Worm (Caenorhabditis elegans) whole organism, L1 larva: ENCODE results near the gene Y22F5A.11.

Experiments used
- C04F5.9 ChIP-seq: sonication (generic microtip); optimal IDR thresholded peaks from 2 replicates; lab custom pipeline; 2016; ENCODE audit warnings: missing genetic modification characterization, missing compliant biosample characterization
- F16B12.6 ChIP-seq: fragments of 150-350 bp; optimal IDR thresholded peaks from 2 replicates; lab custom pipeline; 2014; ENCODE audit warnings: missing biosample characterization, missing genetic modification characterization
- Y116A8C.19 ChIP-seq: sonication (generic microtip); optimal IDR thresholded peaks from 2 replicates; lab custom pipeline; 2016; ENCODE audit warnings: missing compliant biosample characterization, missing genetic modification characterization, borderline replicate concordance
- aha-1 ChIP-seq: fragments of 150-350 bp; optimal IDR thresholded peaks from 2 replicates; lab custom pipeline; 2014; ENCODE audit warnings: missing biosample characterization, missing genetic modification characterization
- aly-2 ChIP-seq: fragments of 150-350 bp; optimal IDR thresholded peaks from 2 replicates; lab custom pipeline; 2014; ENCODE audit warnings: missing biosample characterization, missing genetic modification characterization
- ama-1 ChIP-seq: fragments of 150-350 bp; optimal IDR thresholded peaks from 2 replicates; lab custom pipeline; 2014
- ceh-82 ChIP-seq, 3 experiments: fragments of 150-350 bp in 1 of 3; sonication (generic microtip) in 2 of 3; optimal IDR thresholded peaks; 2 replicates each; lab custom pipeline; 2014 to 2017; ENCODE audit warnings: missing biosample characterization in 3 of 3, missing genetic modification characterization in 3 of 3
- ceh-88 ChIP-seq: fragments of 200-800 bp; sonication (Bioruptor generic); IDR thresholded peaks from 2 replicates; pipeline ENCODE4 v1.3.6; 2022; ENCODE audit warnings: missing genetic modification characterization, missing compliant biosample characterization
- ceh-90 ChIP-seq: sonication (generic microtip); optimal IDR thresholded peaks from 2 replicates; lab custom pipeline; 2016; ENCODE audit warnings: missing genetic modification characterization, missing compliant biosample characterization
- dpl-1 ChIP-seq, 3 experiments: fragments of 150-350 bp in 2 of 3; sonication (generic microtip) in 1 of 3; optimal IDR thresholded peaks; 2 replicates each; lab custom pipeline; 2014 to 2017; ENCODE audit warnings: missing biosample characterization in 3 of 3, missing genetic modification characterization in 3 of 3, missing genetic modification reagents in 3 of 3
- dsc-1 ChIP-seq: sonication (generic microtip); optimal IDR thresholded peaks from 2 replicates; lab custom pipeline; 2016; ENCODE audit warnings: mild to moderate bottlenecking, missing genetic modification characterization, missing compliant biosample characterization
- efl-1 ChIP-seq, 4 experiments: fragments of 150-350 bp; optimal IDR thresholded peaks in 3 of 4; peaks in 1 of 4; 1 replicate in 1 of 4; 2 replicates in 3 of 4; lab custom pipeline; 2014; ENCODE audit warnings: missing biosample characterization in 2 of 4, missing genetic modification characterization in 2 of 4, missing genetic modification reagents in 2 of 4
- elt-2 ChIP-seq: sonication (generic microtip); optimal IDR thresholded peaks from 2 replicates; lab custom pipeline; 2016; ENCODE audit warnings: missing genetic modification characterization, mild to moderate bottlenecking, inconsistent platforms, missing compliant biosample characterization, missing genetic modification reagents
- ets-5 ChIP-seq: fragments of 200-800 bp; sonication (Bioruptor generic); IDR thresholded peaks from 2 replicates; pipeline ENCODE4 v1.3.6; 2022; ENCODE audit warnings: missing genetic modification characterization, missing compliant biosample characterization
- fkh-4 ChIP-seq: sonication (generic microtip); optimal IDR thresholded peaks from 2 replicates; lab custom pipeline; 2016; ENCODE audit warnings: missing compliant biosample characterization, missing genetic modification characterization, borderline replicate concordance
- fkh-8 ChIP-seq: sonication (generic microtip); optimal IDR thresholded peaks from 2 replicates; lab custom pipeline; 2016; ENCODE audit warnings: mild to moderate bottlenecking, missing genetic modification characterization, missing compliant biosample characterization
- hlh-4 ChIP-seq: sonication (generic microtip); optimal IDR thresholded peaks from 2 replicates; lab custom pipeline; 2016; ENCODE audit warnings: mild to moderate bottlenecking, missing genetic modification characterization, missing compliant biosample characterization
- hpl-2 ChIP-seq: fragments of 150-350 bp; optimal IDR thresholded peaks from 2 replicates; lab custom pipeline; 2014; ENCODE audit warnings: missing biosample characterization, missing genetic modification reagents, missing genetic modification characterization
- irx-1 ChIP-seq: sonication (generic microtip); optimal IDR thresholded peaks from 2 replicates; lab custom pipeline; 2016; ENCODE audit warnings: missing genetic modification characterization, missing compliant biosample characterization
- isw-1 ChIP-seq: fragments of 200-800 bp; sonication (Bioruptor generic); IDR thresholded peaks from 2 replicates; pipeline ENCODE4 v1.3.6; 2022; ENCODE audit warnings: missing genetic modification characterization, missing compliant biosample characterization
- lin-13 ChIP-seq: fragments of 150-350 bp; optimal IDR thresholded peaks from 2 replicates; lab custom pipeline; 2014; ENCODE audit warnings: missing biosample characterization, missing genetic modification reagents, missing genetic modification characterization
- lin-14 ChIP-seq: fragments of 200-800 bp; sonication (Bioruptor generic); optimal IDR thresholded peaks from 2 replicates; lab custom pipeline; 2018; ENCODE audit warnings: mild to moderate bottlenecking, missing genetic modification characterization, moderate library complexity, missing compliant biosample characterization
- lin-35 ChIP-seq, 2 experiments: fragments of 150-350 bp; optimal IDR thresholded peaks; 2 replicates each; lab custom pipeline; 2014; ENCODE audit warnings: missing biosample characterization in 2 of 2, missing genetic modification characterization in 2 of 2, missing genetic modification reagents in 2 of 2
- lin-39 ChIP-seq: fragments of 150-350 bp; optimal IDR thresholded peaks from 2 replicates; lab custom pipeline; 2014; ENCODE audit warnings: missing biosample characterization, missing genetic modification reagents, missing genetic modification characterization
- lsy-2 ChIP-seq, 2 experiments: fragments of 150-350 bp; optimal IDR thresholded peaks; 2 replicates each; lab custom pipeline; 2014; ENCODE audit warnings: missing biosample characterization in 2 of 2, missing genetic modification characterization in 2 of 2
- mdl-1 ChIP-seq, 2 experiments: fragments of 150-350 bp; optimal IDR thresholded peaks; 2 replicates each; lab custom pipeline; 2014 to 2017; ENCODE audit warnings: missing biosample characterization in 2 of 2, missing genetic modification characterization in 2 of 2, inconsistent platforms in 1 of 2
- nhr-11 ChIP-seq: fragments of 150-350 bp; optimal IDR thresholded peaks from 2 replicates; lab custom pipeline; 2014; ENCODE audit warnings: missing biosample characterization, missing genetic modification characterization
- nhr-12 ChIP-seq: sonication (generic microtip); optimal IDR thresholded peaks from 2 replicates; lab custom pipeline; 2017; ENCODE audit warnings: missing biosample characterization, missing genetic modification characterization
- nhr-237 ChIP-seq: fragments of 150-350 bp; optimal IDR thresholded peaks from 2 replicates; lab custom pipeline; 2014; ENCODE audit warnings: missing biosample characterization, missing genetic modification characterization
- nhr-47 ChIP-seq: sonication (generic microtip); optimal IDR thresholded peaks from 2 replicates; lab custom pipeline; 2016; ENCODE audit warnings: mild to moderate bottlenecking, missing genetic modification characterization, moderate library complexity, missing compliant biosample characterization
- nhr-77 ChIP-seq: fragments of 150-350 bp; optimal IDR thresholded peaks from 2 replicates; lab custom pipeline; 2014; ENCODE audit warnings: missing biosample characterization, missing genetic modification characterization
- pqm-1 ChIP-seq: sonication (generic microtip); optimal IDR thresholded peaks from 3 replicates; lab custom pipeline; 2017; ENCODE audit warnings: missing biosample characterization, missing genetic modification characterization
- rnt-1 ChIP-seq: sonication (generic microtip); optimal IDR thresholded peaks from 2 replicates; lab custom pipeline; 2016; ENCODE audit warnings: mild to moderate bottlenecking, missing genetic modification characterization, moderate library complexity, missing compliant biosample characterization
- skn-1 ChIP-seq: fragments of 150-350 bp; optimal IDR thresholded peaks from 2 replicates; lab custom pipeline; 2014; ENCODE audit warnings: missing biosample characterization, missing genetic modification characterization
- snpc-4 ChIP-seq: fragments of 150-350 bp; optimal IDR thresholded peaks from 2 replicates; lab custom pipeline; 2014; ENCODE audit warnings: missing biosample characterization, missing genetic modification characterization
- snu-23 ChIP-seq: sonication (generic microtip); optimal IDR thresholded peaks from 2 replicates; lab custom pipeline; 2016; ENCODE audit warnings: missing genetic modification characterization, missing compliant biosample characterization
- sptf-1 ChIP-seq: fragments of 150-350 bp; optimal IDR thresholded peaks from 2 replicates; lab custom pipeline; 2014; ENCODE audit warnings: missing biosample characterization, missing genetic modification characterization
- swsn-7 ChIP-seq: sonication (generic microtip); optimal IDR thresholded peaks from 2 replicates; lab custom pipeline; 2016; ENCODE audit warnings: missing genetic modification characterization, missing compliant biosample characterization
- tbx-2 ChIP-seq: sonication (generic microtip); optimal IDR thresholded peaks from 2 replicates; lab custom pipeline; 2016; ENCODE audit warnings: missing genetic modification characterization, missing compliant biosample characterization
- unc-130 ChIP-seq: fragments of 150-350 bp; optimal IDR thresholded peaks from 2 replicates; lab custom pipeline; 2017; ENCODE audit warnings: missing biosample characterization, missing genetic modification characterization, inconsistent platforms
- vab-15 ChIP-seq: sonication (generic microtip); optimal IDR thresholded peaks from 2 replicates; lab custom pipeline; 2017; ENCODE audit warnings: missing genotype, mild to moderate bottlenecking, missing genetic modification characterization, missing compliant biosample characterization
- ztf-11 ChIP-seq, 2 experiments: sonication (generic microtip); optimal IDR thresholded peaks; 2 replicates each; lab custom pipeline; 2016 to 2017; ENCODE audit warnings: missing genetic modification characterization in 2 of 2, missing biosample characterization in 1 of 2, missing compliant biosample characterization in 1 of 2
- ztf-4 ChIP-seq: fragments of 150-350 bp; optimal IDR thresholded peaks from 2 replicates; lab custom pipeline; 2014; ENCODE audit warnings: missing biosample characterization, missing genetic modification characterization

Gene Y22F5A.11

ce11 chrV:10291848-10292247 lies 16.4 kb upstream of the Y22F5A.11 start:
- TF ChIP-seq efl-1 (optimal IDR thresholded peaks at IDR 0.05; lab: Kevin White, UChicago) (no peak), efl-1 (GFP tag; optimal IDR thresholded peaks at IDR 0.05 in 1 of 2; lab: Kevin White, UChicago) (peak in 1 of 2 experiments; percentile 68), nhr-12 (no peak)

- no peak for TF ChIP-seq ets-5
- TF ChIP-seq nhr-47 (tag; lab: Kevin White, UChicago), result no peak
- TF ChIP-seq hlh-4 (tag; lab: Kevin White, UChicago), result no peak
- TF ChIP-seq irx-1 (tag; lab: Kevin White, UChicago), result no peak
- no peak for TF ChIP-seq ztf-4
- peak; percentile 35 for TF ChIP-seq fkh-8 (tag; lab: Kevin White, UChicago)
- TF ChIP-seq, all 84 proteins: peak for 1
Measured at ce11 chrV:10289743-10290142, 14.3 kb upstream of the Y22F5A.11 start, which contains the start of gene B0024.15. TSS of gene B0024.15 (plus strand) at chrV:10290043.

ce11 chrV:10287260-10287659 lies 11.8 kb upstream of the Y22F5A.11 start, which contains the start of gene B0024.3:
TSS of gene B0024.3 (plus strand) at chrV:10287560.
- no peak for TF ChIP-seq irx-1 (tag; lab: Kevin White, UChicago)
- peak in 1 of 2 experiments; percentile 8 for TF ChIP-seq lsy-2 (tag; optimal IDR thresholded peaks at IDR 0.05; lab: Kevin White, UChicago)
- TF ChIP-seq lin-14 (GFP tag; lab: Kevin White, UChicago), result peak; percentile 34
- TF ChIP-seq, all 84 proteins: peak for 2

ce11 chrV:10285853-10286252 lies 10.4 kb upstream of the Y22F5A.11 start:
- TF ChIP-seq hlh-4 (tag; lab: Kevin White, UChicago) (no peak), fkh-4 (tag; lab: Kevin White, UChicago) (peak; percentile 92), efl-1 (optimal IDR thresholded peaks at IDR 0.05; lab: Kevin White, UChicago) (no peak), efl-1 (GFP tag; optimal IDR thresholded peaks at IDR 0.05 in 1 of 2; lab: Kevin White, UChicago) (peak in 1 of 2 experiments; percentile 44), Y116A8C.19 (tag; lab: Kevin White, UChicago) (no peak), sptf-1 (tag; lab: Kevin White, UChicago) (no peak), lin-35 (GFP tag; optimal IDR thresholded peaks at IDR 0.05; lab: Kevin White, UChicago) (no peak), dsc-1 (peak; percentile 97), isw-1 (GFP tag; lab: Robert Waterston, UW) (no peak), nhr-237 (tag; lab: Kevin White, UChicago) (no peak)

DNA sequence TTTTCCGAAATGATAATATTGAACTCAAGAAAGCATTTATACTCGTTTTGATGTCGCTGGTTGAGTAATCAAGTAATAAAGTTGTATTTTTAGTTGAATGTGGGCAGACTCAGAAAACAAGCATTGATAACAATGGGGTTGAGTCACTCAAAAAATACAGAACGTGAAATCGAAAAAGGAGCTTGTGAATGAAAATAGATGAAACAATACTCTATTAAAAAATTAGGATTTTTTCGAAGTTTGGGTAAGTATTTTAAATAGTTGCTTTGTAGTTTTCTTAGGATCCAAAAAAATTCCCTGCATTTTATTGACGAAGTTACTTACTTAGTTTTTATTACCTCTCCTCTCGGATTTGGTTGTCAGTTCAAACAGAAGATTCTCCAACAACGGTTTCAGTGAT lies 8.0 kb upstream of the Y22F5A.11 start, which contains the start of gene lys-3:
Gene lys-3 (minus strand): TSS at position 101 of the 400 bp plus-strand sequence.
- TF ChIP-seq mdl-1 (tag; optimal IDR thresholded peaks at IDR 0.05; lab: Kevin White, UChicago) (no peak), dpl-1 (GFP tag; optimal IDR thresholded peaks at IDR 0.05; lab: Kevin White, UChicago) (no peak), snpc-4 (tag; lab: Kevin White, UChicago) (no peak), nhr-47 (tag; lab: Kevin White, UChicago) (no peak), Y116A8C.19 (tag; lab: Kevin White, UChicago) (no peak), unc-130 (tag; lab: Kevin White, UChicago) (no peak), ama-1 (lab: Kevin White, UChicago) (no peak), rnt-1 (tag; lab: Kevin White, UChicago) (no peak), nhr-12 (no peak), aly-2 (tag; lab: Kevin White, UChicago) (no peak), lsy-2 (tag; optimal IDR thresholded peaks at IDR 0.05; lab: Kevin White, UChicago) (no peak), ceh-88 (GFP tag; lab: Robert Waterston, UW) (no peak), ztf-11 (tag; optimal IDR thresholded peaks at IDR 0.05; lab: Kevin White, UChicago) (no peak), lin-35 (GFP tag; optimal IDR thresholded peaks at IDR 0.05; lab: Kevin White, UChicago) (no peak), dsc-1 (no peak), ceh-90 (tag; lab: Kevin White, UChicago) (no peak)

ce11 chrV:10281374-10281773 lies 5.9 kb upstream of the Y22F5A.11 start, which contains the start of gene lys-2:
TSS of gene lys-2 (minus strand) at chrV:10281474.
- TF ChIP-seq lsy-2 (tag; optimal IDR thresholded peaks at IDR 0.05; lab: Kevin White, UChicago) (no peak), hpl-2 (GFP tag; lab: Kevin White, UChicago) (no peak), elt-2 (peak; percentile 75), skn-1 (tag; lab: Kevin White, UChicago) (no peak), nhr-77 (tag; lab: Kevin White, UChicago) (no peak), pqm-1 (tag; lab: Kevin White, UChicago) (peak; percentile 50), snu-23 (no peak), ceh-82 (tag; optimal IDR thresholded peaks at IDR 0.05; lab: Kevin White, UChicago) (no peak), lin-13 (GFP tag; lab: Kevin White, UChicago) (no peak), tbx-2 (tag; lab: Kevin White, UChicago) (no peak), nhr-11 (tag; lab: Kevin White, UChicago) (no peak), aha-1 (tag; lab: Kevin White, UChicago) (no peak), C04F5.9 (tag; lab: Kevin White, UChicago) (no peak), F16B12.6 (tag; lab: Kevin White, UChicago) (no peak), lin-39 (tag; lab: Kevin White, UChicago) (no peak), vab-15 (tag; lab: Kevin White, UChicago) (no peak), swsn-7 (tag; lab: Kevin White, UChicago) (no peak)
